Worm (Caenorhabditis elegans) whole organism, young adult: ENCODE data around the gene gbh-2.

Source experiments
- B0019.2 ChIP-seq: fragments of 200-800 bp; sonication (Bioruptor generic); conservative IDR thresholded peaks from 2 replicates; pipeline ENCODE4 v1.3.6; 2022; ENCODE audit warnings: missing genetic modification reagents, missing genetic modification characterization, missing compliant biosample characterization
- B0336.3 ChIP-seq: fragments of 200-800 bp; sonication (Bioruptor generic); IDR thresholded peaks from 2 replicates; pipeline ENCODE4 v1.3.6; 2022; ENCODE audit warnings: missing genetic modification characterization, missing compliant biosample characterization
- D2030.7 ChIP-seq: fragments of 200-800 bp; sonication (Bioruptor generic); IDR thresholded peaks from 2 replicates; pipeline ENCODE4 v1.3.6; 2022; ENCODE audit warnings: missing genetic modification reagents, missing genetic modification characterization, missing compliant biosample characterization
- F22D6.2 ChIP-seq: sonication (generic microtip); optimal IDR thresholded peaks from 2 replicates; lab custom pipeline; 2016; ENCODE audit warnings: mild to moderate bottlenecking, missing genetic modification characterization, missing compliant biosample characterization
- F23B12.7 ChIP-seq: sonication (generic microtip); optimal IDR thresholded peaks from 2 replicates; lab custom pipeline; 2017; ENCODE audit warnings: missing genetic modification characterization, mild to moderate bottlenecking, missing compliant biosample characterization, antibody characterized with exemption, moderate library complexity; ENCODE audit not compliant: insufficient read depth
- F37B4.10 ChIP-seq: fragments of 200-800 bp; sonication (Bioruptor generic); IDR thresholded peaks from 2 replicates; pipeline ENCODE4 v1.3.6; 2022; ENCODE audit warnings: missing genetic modification characterization, missing compliant biosample characterization
- F52B5.7 ChIP-seq: sonication (generic microtip); optimal IDR thresholded peaks from 2 replicates; lab custom pipeline; 2016; ENCODE audit warnings: mild to moderate bottlenecking, missing genetic modification characterization, missing compliant biosample characterization
- F57A8.1 ChIP-seq: fragments of 200-800 bp; sonication (Bioruptor generic); optimal IDR thresholded peaks from 2 replicates; lab custom pipeline; 2018; ENCODE audit warnings: mild to moderate bottlenecking, missing genetic modification characterization, moderate library complexity, missing compliant biosample characterization
- K11D2.4 ChIP-seq: fragments of 200-800 bp; sonication (Bioruptor generic); IDR thresholded peaks from 2 replicates; pipeline ENCODE4 v1.3.6; 2022; ENCODE audit warnings: missing genetic modification reagents, missing genetic modification characterization, missing compliant biosample characterization
- T26A5.8 ChIP-seq: sonication (generic microtip); optimal IDR thresholded peaks from 2 replicates; lab custom pipeline; 2016; ENCODE audit warnings: missing genetic modification characterization, missing compliant biosample characterization
- Y53F4B.3 ChIP-seq: fragments of 200-800 bp; sonication (Bioruptor generic); IDR thresholded peaks from 2 replicates; pipeline ENCODE4 v1.3.6; 2022; ENCODE audit warnings: missing genetic modification reagents, missing genetic modification characterization, missing compliant biosample characterization
- Y79H2A.3 ChIP-seq: fragments of 200-800 bp; sonication (Bioruptor generic); conservative IDR thresholded peaks from 2 replicates; pipeline ENCODE4 v1.3.6; 2022; ENCODE audit warnings: missing genetic modification reagents, missing genetic modification characterization, missing compliant biosample characterization
- ZK185.1 ChIP-seq: sonication (generic microtip); optimal IDR thresholded peaks from 2 replicates; lab custom pipeline; 2016; ENCODE audit warnings: mild to moderate bottlenecking, missing genetic modification characterization, missing compliant biosample characterization; ENCODE audit not compliant: poor library complexity, severe bottlenecking
- aptf-2 ChIP-seq: fragments of 200-800 bp; sonication (Bioruptor generic); conservative IDR thresholded peaks from 2 replicates; pipeline ENCODE4 v1.3.6; 2022; ENCODE audit warnings: missing genetic modification reagents, missing genetic modification characterization, missing compliant biosample characterization
- attf-3 ChIP-seq: fragments of 200-800 bp; sonication (Bioruptor generic); conservative IDR thresholded peaks from 2 replicates; pipeline ENCODE4 v1.3.6; 2022; ENCODE audit warnings: missing genetic modification reagents, missing genetic modification characterization, missing compliant biosample characterization
- attf-5 ChIP-seq: fragments of 200-800 bp; sonication (Bioruptor generic); optimal IDR thresholded peaks from 2 replicates; lab custom pipeline; 2018; ENCODE audit warnings: mild to moderate bottlenecking, missing genetic modification characterization, missing compliant biosample characterization
- attf-6 ChIP-seq: fragments of 200-800 bp; sonication (Bioruptor generic); IDR thresholded peaks from 2 replicates; pipeline ENCODE4 v1.3.6; 2022; ENCODE audit warnings: missing genetic modification reagents, missing genetic modification characterization, missing compliant biosample characterization
- cebp-1 ChIP-seq, 2 experiments: fragments of 200-800 bp in 1 of 2; sonication (Bioruptor generic) in 1 of 2; sonication (generic microtip) in 1 of 2; IDR thresholded peaks in 1 of 2; optimal IDR thresholded peaks in 1 of 2; 2 replicates each; pipeline versions ENCODE4 v1.3.6 to Lab custom; 2017 to 2022; ENCODE audit warnings: missing compliant biosample characterization in 2 of 2, missing genetic modification characterization in 2 of 2, mild to moderate bottlenecking in 1 of 2, missing genetic modification reagents in 1 of 2, moderate library complexity in 1 of 2
- cebp-2 ChIP-seq: fragments of 200-800 bp; sonication (Bioruptor generic); IDR thresholded peaks from 2 replicates; pipeline ENCODE4 v1.3.6; 2022; ENCODE audit warnings: missing genetic modification characterization, missing compliant biosample characterization
- ceh-100 ChIP-seq: fragments of 200-800 bp; sonication (Bioruptor generic); IDR thresholded peaks from 2 replicates; pipeline ENCODE4 v1.3.6; 2022; ENCODE audit warnings: missing genetic modification reagents, missing genetic modification characterization, missing compliant biosample characterization
- ceh-40 ChIP-seq: fragments of 200-800 bp; sonication (Bioruptor generic); IDR thresholded peaks from 2 replicates; pipeline ENCODE4 v1.3.6; 2022; ENCODE audit warnings: missing genetic modification characterization, missing compliant biosample characterization
- ceh-91 ChIP-seq: fragments of 200-800 bp; sonication (Bioruptor generic); IDR thresholded peaks from 2 replicates; pipeline ENCODE4 v1.3.6; 2022; ENCODE audit warnings: missing genetic modification reagents, missing genetic modification characterization, missing compliant biosample characterization
- dox-1 ChIP-seq: fragments of 200-800 bp; sonication (Bioruptor generic); IDR thresholded peaks from 2 replicates; pipeline ENCODE4 v1.3.6; 2022; ENCODE audit warnings: missing genetic modification reagents, missing genetic modification characterization, missing compliant biosample characterization
- efl-1 ChIP-seq: fragments of 150-350 bp; optimal IDR thresholded peaks from 2 replicates; lab custom pipeline; 2014; ENCODE audit warnings: missing biosample characterization, missing genetic modification reagents, missing genetic modification characterization
- egl-18 ChIP-seq: fragments of 200-800 bp; sonication (Bioruptor generic); IDR thresholded peaks from 2 replicates; pipeline ENCODE4 v1.3.6; 2022; ENCODE audit warnings: missing genetic modification reagents, missing genetic modification characterization, missing compliant biosample characterization
- egl-44 ChIP-seq: fragments of 200-800 bp; sonication (Bioruptor generic); IDR thresholded peaks from 2 replicates; pipeline ENCODE4 v1.3.6; 2022; ENCODE audit warnings: missing genetic modification reagents, missing genetic modification characterization, missing compliant biosample characterization
- egrh-3 ChIP-seq: fragments of 200-800 bp; sonication (Bioruptor generic); IDR thresholded peaks from 2 replicates; pipeline ENCODE4 v1.3.6; 2022; ENCODE audit warnings: missing genetic modification reagents, missing genetic modification characterization, missing compliant biosample characterization
- fkh-3 ChIP-seq: sonication (generic microtip); optimal IDR thresholded peaks from 2 replicates; lab custom pipeline; 2016; ENCODE audit warnings: mild to moderate bottlenecking, missing genetic modification characterization, missing compliant biosample characterization
- hmg-20 ChIP-seq: fragments of 200-800 bp; sonication (Bioruptor generic); IDR thresholded peaks from 2 replicates; pipeline ENCODE4 v1.3.6; 2022; ENCODE audit warnings: missing genetic modification reagents, missing genetic modification characterization, missing compliant biosample characterization
- hrde-1 ChIP-seq: sonication (generic microtip); optimal IDR thresholded peaks from 2 replicates; lab custom pipeline; 2016; ENCODE audit warnings: missing genetic modification characterization, mild to moderate bottlenecking, missing compliant biosample characterization, moderate library complexity, missing genotype, missing genetic modification reagents, borderline replicate concordance
- hsf-1 ChIP-seq: fragments of 200-800 bp; sonication (Bioruptor generic); IDR thresholded peaks from 2 replicates; pipeline ENCODE4 v1.3.6; 2022; ENCODE audit warnings: missing genetic modification reagents, missing genetic modification characterization, missing compliant biosample characterization
- lsy-27 ChIP-seq: sonication (generic microtip); optimal IDR thresholded peaks from 2 replicates; lab custom pipeline; 2017; ENCODE audit warnings: missing genetic modification characterization, mild to moderate bottlenecking, missing compliant biosample characterization, antibody characterized with exemption, missing genotype, borderline replicate concordance; ENCODE audit not compliant: insufficient read depth
- madf-6 ChIP-seq: fragments of 200-800 bp; sonication (Bioruptor generic); IDR thresholded peaks from 2 replicates; pipeline ENCODE4 v1.3.6; 2022; ENCODE audit warnings: missing genetic modification reagents, missing genetic modification characterization, missing compliant biosample characterization
- mel-28 ChIP-seq: sonication (generic microtip); optimal IDR thresholded peaks from 2 replicates; lab custom pipeline; 2016; ENCODE audit warnings: borderline replicate concordance, mild to moderate bottlenecking, missing genetic modification characterization, missing compliant biosample characterization
- nhr-80 ChIP-seq: sonication (generic microtip); optimal IDR thresholded peaks from 2 replicates; lab custom pipeline; 2016; ENCODE audit warnings: missing genetic modification characterization, missing compliant biosample characterization
- nhr-90 ChIP-seq: sonication (generic microtip); optimal IDR thresholded peaks from 2 replicates; lab custom pipeline; 2016; ENCODE audit warnings: missing genotype, mild to moderate bottlenecking, missing genetic modification characterization, missing compliant biosample characterization
- pbrm-1 ChIP-seq: fragments of 200-800 bp; sonication (Bioruptor generic); IDR thresholded peaks from 2 replicates; pipeline ENCODE4 v1.3.6; 2022; ENCODE audit warnings: missing genetic modification reagents, missing genetic modification characterization, missing compliant biosample characterization
- rcor-1 ChIP-seq: fragments of 200-800 bp; sonication (Bioruptor generic); IDR thresholded peaks from 2 replicates; pipeline ENCODE4 v1.3.6; 2022; ENCODE audit warnings: missing genetic modification reagents, missing genetic modification characterization, missing compliant biosample characterization
- sdz-38 ChIP-seq: sonication (generic microtip); optimal IDR thresholded peaks from 2 replicates; lab custom pipeline; 2016; ENCODE audit warnings: missing genotype, missing genetic modification characterization, missing compliant biosample characterization
- snpc-1.1 ChIP-seq: sonication (generic microtip); optimal IDR thresholded peaks from 2 replicates; lab custom pipeline; 2017; ENCODE audit warnings: missing genetic modification characterization, mild to moderate bottlenecking, missing compliant biosample characterization, antibody characterized with exemption, moderate library complexity, missing genotype, missing genetic modification reagents; ENCODE audit not compliant: insufficient read depth
- snpc-4 ChIP-seq, 5 experiments: fragments of 150-350 bp in 1 of 5; sonication (generic microtip) in 4 of 5; optimal IDR thresholded peaks; 2 replicates each; lab custom pipeline; 2014 to 2018; ENCODE audit warnings: missing genetic modification characterization in 5 of 5, missing biosample characterization in 3 of 5, antibody characterized with exemption in 2 of 5, mild to moderate bottlenecking in 2 of 5, missing compliant biosample characterization in 2 of 5, missing genotype in 2 of 5, moderate library complexity in 2 of 5, missing genetic modification reagents in 1 of 5
- tbp1 ChIP-seq: fragments of 200-800 bp; sonication (Bioruptor generic); optimal IDR thresholded peaks from 2 replicates; lab custom pipeline; 2018; ENCODE audit warnings: mild to moderate bottlenecking, missing genetic modification characterization, missing compliant biosample characterization
- tbx-9 ChIP-seq: sonication (generic microtip); optimal IDR thresholded peaks from 2 replicates; lab custom pipeline; 2016; ENCODE audit warnings: borderline replicate concordance, missing genetic modification characterization, inconsistent platforms, missing compliant biosample characterization
- unc-62 ChIP-seq: fragments of 150-350 bp; optimal IDR thresholded peaks from 2 replicates; lab custom pipeline; 2014; ENCODE audit warnings: missing biosample characterization, missing genetic modification reagents, missing genetic modification characterization
- ztf-22 ChIP-seq: fragments of 200-800 bp; sonication (Bioruptor generic); optimal IDR thresholded peaks from 2 replicates; lab custom pipeline; 2018; ENCODE audit warnings: mild to moderate bottlenecking, missing genetic modification characterization, moderate library complexity, missing compliant biosample characterization

Gene gbh-2

ce11 chrII:8483793-8484186 lies 1.9 kb upstream of the gbh-2 start, which contains the start of gene taap-1:
Gene taap-1 (minus strand): TSS chrII:8483871.
- TF ChIP-seq F22D6.2 (tag; lab: Kevin White, UChicago) = no peak
- TF ChIP-seq dox-1 (GFP tag; lab: Robert Waterston, UW) = no peak
- TF ChIP-seq egrh-3 (GFP tag; lab: Robert Waterston, UW) = no peak
- 0 out of 2 replicates have a peak, but pooled peaks have one; percentile 25 for TF ChIP-seq madf-6 (GFP tag; lab: Robert Waterston, UW)
- peak; percentile 11 for TF ChIP-seq ZK185.1 (tag; lab: Kevin White, UChicago)
- TF ChIP-seq F57A8.1 = no peak
- TF ChIP-seq mel-28 (tag; lab: Kevin White, UChicago) = no peak
- TF ChIP-seq efl-1 (GFP tag; lab: Kevin White, UChicago) = no peak
- no peak for TF ChIP-seq sdz-38

ce11 chrII:8484546-8484945 lies 1.1 kb upstream of the gbh-2 start:
- TF ChIP-seq ceh-40 (GFP tag; lab: Robert Waterston, UW) (no peak), efl-1 (GFP tag; lab: Kevin White, UChicago) (no peak), egrh-3 (GFP tag; lab: Robert Waterston, UW) (no peak), attf-3 (no peak), pbrm-1 (GFP tag; lab: Robert Waterston, UW) (no peak), attf-5 (GFP tag; lab: Kevin White, UChicago) (no peak), tbp1 (GFP tag; lab: Kevin White, UChicago) (no peak), hsf-1 (GFP tag; lab: Robert Waterston, UW) (no peak), nhr-90 (tag; lab: Kevin White, UChicago) (no peak), egl-44 (no peak), dox-1 (GFP tag; lab: Robert Waterston, UW) (no peak), snpc-4 (GFP tag; optimal IDR thresholded peaks at IDR 0.05; lab: Kevin White, UChicago) (no peak), snpc-4 (tag; optimal IDR thresholded peaks at IDR 0.05; lab: Kevin White, UChicago) (no peak), fkh-3 (tag; lab: Kevin White, UChicago) (no peak), egl-18 (GFP tag; lab: Robert Waterston, UW) (no peak), B0019.2 (no peak), aptf-2 (GFP tag; lab: Robert Waterston, UW) (no peak), cebp-1 (GFP tag; IDR thresholded peaks at IDR 0.05; lab: Robert Waterston, UW) (no peak), cebp-1 (tag; optimal IDR thresholded peaks at IDR 0.05; lab: Kevin White, UChicago) (peak; percentile 31), lsy-27 (tag; lab: Kevin White, UChicago) (no peak), madf-6 (GFP tag; lab: Robert Waterston, UW) (no peak), ceh-100 (GFP tag; lab: Robert Waterston, UW) (no peak), hrde-1 (no peak), F23B12.7 (tag; lab: Kevin White, UChicago) (no peak), snpc-1.1 (tag; lab: Kevin White, UChicago) (no peak), Y79H2A.3 (no peak), attf-6 (GFP tag; lab: Robert Waterston, UW) (no peak), Y53F4B.3 (GFP tag; lab: Robert Waterston, UW) (no peak), B0336.3 (GFP tag; lab: Robert Waterston, UW) (peak; percentile 43; the same call in 1 of the 2 replicates), T26A5.8 (no peak), cebp-2 (GFP tag; lab: Robert Waterston, UW) (no peak), F37B4.10 (GFP tag; lab: Robert Waterston, UW) (no peak), F52B5.7 (tag; lab: Kevin White, UChicago) (no peak), rcor-1 (GFP tag; lab: Robert Waterston, UW) (no peak), ceh-91 (no peak), K11D2.4 (GFP tag; lab: Robert Waterston, UW) (no peak), D2030.7 (no peak), ztf-22 (GFP tag; lab: Kevin White, UChicago) (peak; percentile 18), hmg-20 (GFP tag; lab: Robert Waterston, UW) (no peak), tbx-9 (no peak), nhr-80 (tag; lab: Kevin White, UChicago) (peak; percentile 66), unc-62 (no peak)
